Fruit fly (Drosophila melanogaster) whole organism, embryonic: ENCODE data around the gene CG8960.

Experiments
- Blimp-1 ChIP-seq: fragments of 200-800 bp; sonication (Bioruptor generic); optimal IDR thresholded peaks from 3 replicates; lab custom pipeline; 2018; ENCODE audit warnings: missing biosample characterization, missing genetic modification characterization, mild to moderate bottlenecking, moderate library complexity, missing genetic modification reagents
- CG10565 ChIP-seq: fragments of 200-800 bp; sonication (Bioruptor generic); optimal IDR thresholded peaks from 3 replicates; lab custom pipeline; 2016; ENCODE audit warnings: missing biosample characterization, mild to moderate bottlenecking, missing genetic modification characterization
- CG10654 ChIP-seq: fragments of 200-800 bp; sonication (Bioruptor generic); optimal IDR thresholded peaks from 2 replicates; lab custom pipeline; 2016; ENCODE audit warnings: missing biosample characterization, missing genetic modification characterization
- CG11085 ChIP-seq: fragments of 200-800 bp; sonication (Bioruptor generic); IDR thresholded peaks from 2 replicates; pipeline ENCODE4 v1.3.6; 2022; ENCODE audit warnings: missing biosample characterization, missing genetic modification characterization
- CG12391 ChIP-seq: fragments of 200-800 bp; sonication (Bioruptor generic); optimal IDR thresholded peaks from 3 replicates; lab custom pipeline; 2018; ENCODE audit warnings: missing biosample characterization, mild to moderate bottlenecking, missing genetic modification characterization, moderate library complexity
- CG12744 ChIP-seq: fragments of 200-800 bp; sonication (Bioruptor generic); optimal IDR thresholded peaks from 2 replicates; lab custom pipeline; 2016; ENCODE audit warnings: missing biosample characterization, missing genetic modification characterization
- CG13624 ChIP-seq: fragments of 200-800 bp; sonication (Bioruptor generic); optimal IDR thresholded peaks from 2 replicates; lab custom pipeline; 2016; ENCODE audit warnings: missing biosample characterization, missing genetic modification characterization
- CG14860 ChIP-seq: fragments of 200-800 bp; sonication (Bioruptor generic); IDR thresholded peaks from 3 replicates; pipeline ENCODE4 v1.3.6; 2022; ENCODE audit warnings: missing biosample characterization, missing genetic modification characterization; ENCODE audit not compliant: partially characterized antibody
- CG15601 ChIP-seq: fragments of 200-800 bp; sonication (Bioruptor generic); optimal IDR thresholded peaks from 3 replicates; lab custom pipeline; 2019; ENCODE audit warnings: missing biosample characterization, mild to moderate bottlenecking, missing genetic modification characterization, moderate library complexity
- CG1603 ChIP-seq: fragments of 200-800 bp; sonication (Bioruptor generic); optimal IDR thresholded peaks from 2 replicates; lab custom pipeline; 2019; ENCODE audit warnings: missing biosample characterization, mild to moderate bottlenecking, missing genetic modification characterization, moderate library complexity
- CG1647 ChIP-seq: fragments of 200-800 bp; sonication (Bioruptor generic); optimal IDR thresholded peaks from 3 replicates; lab custom pipeline; 2016; ENCODE audit warnings: missing biosample characterization, missing genetic modification characterization
- CG17361 ChIP-seq: fragments of 200-800 bp; sonication (Bioruptor generic); IDR thresholded peaks from 3 replicates; pipeline ENCODE4 v1.3.6; 2022; ENCODE audit warnings: missing biosample characterization, missing genetic modification characterization
- CG1832 ChIP-seq: fragments of 200-800 bp; sonication (Bioruptor generic); optimal IDR thresholded peaks from 2 replicates; lab custom pipeline; 2017; ENCODE audit warnings: missing biosample characterization, mild to moderate bottlenecking, missing genetic modification characterization, inconsistent platforms
- CG18764 ChIP-seq: fragments of 200-800 bp; sonication (Bioruptor generic); optimal IDR thresholded peaks from 3 replicates; lab custom pipeline; 2016; ENCODE audit warnings: missing biosample characterization, missing genetic modification characterization
- CG2120 ChIP-seq: fragments of 200-800 bp; sonication (Bioruptor generic); optimal IDR thresholded peaks from 3 replicates; lab custom pipeline; 2016; ENCODE audit warnings: missing biosample characterization, missing genetic modification characterization
- CG31388 ChIP-seq: fragments of 200-800 bp; sonication (Bioruptor generic); optimal IDR thresholded peaks from 2 replicates; lab custom pipeline; 2016; ENCODE audit warnings: missing biosample characterization, missing genetic modification characterization
- CG4424 ChIP-seq: fragments of 200-800 bp; sonication (Bioruptor generic); optimal IDR thresholded peaks from 3 replicates; lab custom pipeline; 2016; ENCODE audit warnings: missing biosample characterization, missing genetic modification characterization
- CG6813 ChIP-seq: fragments of 200-800 bp; sonication (Bioruptor generic); optimal IDR thresholded peaks from 2 replicates; lab custom pipeline; 2017; ENCODE audit warnings: missing biosample characterization, missing genetic modification characterization, mild to moderate bottlenecking, moderate library complexity, missing genetic modification reagents
- CG9727 ChIP-seq: fragments of 200-800 bp; sonication (Bioruptor generic); optimal IDR thresholded peaks from 3 replicates; lab custom pipeline; 2017; ENCODE audit warnings: missing biosample characterization, mild to moderate bottlenecking, missing genetic modification characterization
- CG9932 ChIP-seq: fragments of 200-800 bp; sonication (Bioruptor generic); IDR thresholded peaks from 2 replicates; pipeline ENCODE4 v1.3.6; 2022; ENCODE audit warnings: missing biosample characterization, missing genetic modification characterization
- CTCF ChIP-seq: fragments of 200-800 bp; sonication (Bioruptor generic); optimal IDR thresholded peaks from 2 replicates; lab custom pipeline; 2017; ENCODE audit warnings: missing biosample characterization, mild to moderate bottlenecking, missing genetic modification characterization, moderate library complexity
- Fer3 ChIP-seq: fragments of 200-800 bp; sonication (Bioruptor generic); optimal IDR thresholded peaks from 2 replicates; lab custom pipeline; 2018; ENCODE audit warnings: missing biosample characterization, mild to moderate bottlenecking, missing genetic modification characterization, moderate library complexity
- Gsc ChIP-seq: fragments of 200-800 bp; sonication (Bioruptor generic); IDR thresholded peaks from 2 replicates; pipeline ENCODE4 v1.3.6; 2022; ENCODE audit warnings: missing biosample characterization, missing genetic modification characterization
- Hey ChIP-seq: fragments of 200-800 bp; sonication (Bioruptor generic); optimal IDR thresholded peaks from 3 replicates; lab custom pipeline; 2018; ENCODE audit warnings: missing biosample characterization, mild to moderate bottlenecking, missing genetic modification characterization
- Hr39 ChIP-seq: fragments of >200 bp; optimal IDR thresholded peaks from 2 replicates; lab custom pipeline; 2017
- MESR4 ChIP-seq: fragments of 200-800 bp; sonication (Bioruptor generic); optimal IDR thresholded peaks from 2 replicates; lab custom pipeline; 2018; ENCODE audit warnings: missing biosample characterization, mild to moderate bottlenecking, missing genetic modification characterization, moderate library complexity
- Max ChIP-seq: fragments of 200-800 bp; sonication (Bioruptor generic); optimal IDR thresholded peaks from 2 replicates; lab custom pipeline; 2016; ENCODE audit warnings: missing biosample characterization, mild to moderate bottlenecking, missing genetic modification characterization
- Mrtf ChIP-seq: fragments of 200-800 bp; sonication (Bioruptor generic); IDR thresholded peaks from 3 replicates; pipeline ENCODE4 v1.3.6; 2022; ENCODE audit warnings: missing biosample characterization, missing genetic modification characterization
- PHDP ChIP-seq: fragments of 200-800 bp; sonication (Bioruptor generic); optimal IDR thresholded peaks from 3 replicates; lab custom pipeline; 2018; ENCODE audit warnings: missing biosample characterization, mild to moderate bottlenecking, missing genetic modification characterization, moderate library complexity
- Rfx ChIP-seq: fragments of 200-800 bp; sonication (Bioruptor generic); IDR thresholded peaks from 2 replicates; pipeline ENCODE4 v1.3.6; 2022; ENCODE audit warnings: missing biosample characterization, missing genetic modification characterization
- Sox102F ChIP-seq: fragments of 200-800 bp; sonication (Bioruptor generic); optimal IDR thresholded peaks from 2 replicates; lab custom pipeline; 2018; ENCODE audit warnings: missing biosample characterization, mild to moderate bottlenecking, missing genetic modification characterization, moderate library complexity
- Spps ChIP-seq: fragments of 200-800 bp; sonication (Bioruptor generic); optimal IDR thresholded peaks from 2 replicates; lab custom pipeline; 2018; ENCODE audit warnings: missing biosample characterization, mild to moderate bottlenecking, missing genetic modification characterization
- Vsx1 ChIP-seq: fragments of 200-800 bp; sonication (Bioruptor generic); optimal IDR thresholded peaks from 2 replicates; lab custom pipeline; 2017; ENCODE audit warnings: missing biosample characterization, mild to moderate bottlenecking, missing genetic modification characterization, missing genetic modification reagents
- Xbp1 ChIP-seq: fragments of 200-800 bp; sonication (Bioruptor generic); optimal IDR thresholded peaks from 3 replicates; lab custom pipeline; 2016; ENCODE audit warnings: missing biosample characterization, mild to moderate bottlenecking, missing genetic modification characterization
- ase ChIP-seq: fragments of 200-800 bp; sonication (Bioruptor generic); IDR thresholded peaks from 3 replicates; pipeline ENCODE4 v1.3.6; 2022; ENCODE audit warnings: missing biosample characterization, missing genetic modification characterization
- cad ChIP-seq: fragments of >200 bp; optimal IDR thresholded peaks from 2 replicates; lab custom pipeline; 2017; ENCODE audit warnings: missing biosample characterization, missing genetic modification characterization
- en ChIP-seq: fragments of 200-800 bp; sonication (Bioruptor generic); optimal IDR thresholded peaks from 2 replicates; lab custom pipeline; 2016; ENCODE audit warnings: missing biosample characterization, missing genetic modification characterization
- gro ChIP-seq: fragments of 200-800 bp; sonication (Bioruptor generic); optimal IDR thresholded peaks from 2 replicates; lab custom pipeline; 2016; ENCODE audit warnings: missing biosample characterization, missing genetic modification characterization
- hkb ChIP-seq, 2 experiments: fragments of 200-800 bp in 1 of 2; fragments of >200 bp in 1 of 2; sonication (Bioruptor generic) in 1 of 2; IDR thresholded peaks in 1 of 2; optimal IDR thresholded peaks in 1 of 2; 2 replicates each; pipeline versions ENCODE4 v1.3.6 to Lab custom; 2017 to 2022; ENCODE audit warnings: missing biosample characterization in 1 of 2, missing genetic modification characterization in 1 of 2
- kni ChIP-seq: fragments of 200-800 bp; sonication (Bioruptor generic); optimal IDR thresholded peaks from 3 replicates; lab custom pipeline; 2017; ENCODE audit warnings: mild to moderate bottlenecking, missing biosample characterization, missing genetic modification reagents, missing genetic modification characterization
- lilli ChIP-seq: fragments of 200-800 bp; sonication (Bioruptor generic); optimal IDR thresholded peaks from 3 replicates; lab custom pipeline; 2016; ENCODE audit warnings: missing biosample characterization, missing genetic modification characterization
- pb ChIP-seq: fragments of 200-800 bp; sonication (Bioruptor generic); optimal IDR thresholded peaks from 3 replicates; lab custom pipeline; 2016; ENCODE audit warnings: missing biosample characterization, missing genetic modification characterization
- pum ChIP-seq: fragments of 200-800 bp; sonication (Bioruptor generic); optimal IDR thresholded peaks from 2 replicates; lab custom pipeline; 2016; ENCODE audit warnings: missing biosample characterization, missing genetic modification characterization
- repo ChIP-seq: fragments of 200-800 bp; sonication (Bioruptor generic); optimal IDR thresholded peaks from 2 replicates; lab custom pipeline; 2016; ENCODE audit warnings: missing biosample characterization, missing genetic modification characterization
- sim ChIP-seq: fragments of 200-800 bp; sonication (Bioruptor generic); IDR thresholded peaks from 2 replicates; pipeline ENCODE4 v1.3.6; 2022; ENCODE audit warnings: missing biosample characterization, missing genetic modification characterization
- sqz ChIP-seq: fragments of 200-800 bp; sonication (Bioruptor generic); optimal IDR thresholded peaks from 3 replicates; lab custom pipeline; 2018; ENCODE audit warnings: missing biosample characterization, mild to moderate bottlenecking, missing genetic modification characterization
- tna ChIP-seq: fragments of 200-800 bp; sonication (Bioruptor generic); IDR thresholded peaks from 2 replicates; pipeline ENCODE4 v1.3.6; 2022; ENCODE audit warnings: missing biosample characterization, missing genetic modification characterization; ENCODE audit not compliant: partially characterized antibody
- trem ChIP-seq: fragments of 200-800 bp; optimal IDR thresholded peaks from 3 replicates; lab custom pipeline; 2019; ENCODE audit warnings: missing biosample characterization, mild to moderate bottlenecking, missing genetic modification characterization, moderate library complexity
- twi ChIP-seq: fragments of 200-800 bp; optimal IDR thresholded peaks from 2 replicates; lab custom pipeline; 2019; ENCODE audit warnings: missing biosample characterization, mild to moderate bottlenecking, missing genetic modification characterization, moderate library complexity
- unc-4 ChIP-seq: fragments of 200-800 bp; sonication (Bioruptor generic); IDR thresholded peaks from 2 replicates; pipeline ENCODE4 v1.3.6; 2022; ENCODE audit warnings: missing biosample characterization, missing genetic modification characterization; ENCODE audit not compliant: partially characterized antibody

Gene CG8960

DNA sequence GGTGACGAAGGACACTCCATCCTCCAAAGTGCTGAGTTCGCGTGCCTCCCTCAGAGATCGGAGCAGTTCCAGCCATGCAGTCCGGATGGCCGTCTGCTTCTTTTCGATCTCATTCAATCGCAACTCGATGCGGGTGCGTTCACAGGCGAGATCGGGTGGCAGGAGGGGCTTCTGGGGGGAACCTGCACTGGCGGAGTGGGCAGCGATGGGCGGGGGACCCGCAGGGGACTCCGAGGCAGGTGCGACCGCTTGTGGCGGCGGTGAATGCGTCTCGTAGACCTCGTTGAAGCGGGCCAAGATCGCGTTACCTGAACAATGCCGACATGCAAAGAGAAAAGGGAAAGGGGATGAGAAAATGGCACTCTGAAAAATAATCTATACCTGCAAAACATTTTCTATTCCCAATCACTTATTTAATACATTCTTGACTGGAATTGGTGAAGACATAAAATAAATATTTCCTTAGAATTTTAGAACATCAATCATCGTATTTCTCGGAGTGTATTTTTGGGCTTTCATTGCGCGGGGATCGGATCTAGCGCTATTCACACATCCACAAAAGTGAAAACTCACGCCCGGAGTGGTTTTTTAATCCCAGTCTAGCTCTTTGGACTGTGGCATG lies 38.0 kb upstream of the CG8960 start (continued):
- TF ChIP-seq lilli (GFP tag; lab: Kevin White, UChicago) (no peak), CG9932 (GFP tag; lab: Robert Waterston, UW) (no peak), CG12391 (tag; lab: Kevin White, UChicago) (peak; percentile 62), CG12744 (GFP tag; lab: Kevin White, UChicago) (no peak), CG6813 (GFP tag; lab: Kevin White, UChicago) (no peak), CG13624 (GFP tag; lab: Kevin White, UChicago) (no peak), PHDP (tag; lab: Kevin White, UChicago) (peak; percentile 42), Mrtf (GFP tag; lab: Robert Waterston, UW) (no peak), kni (GFP tag; lab: Kevin White, UChicago) (peak; percentile 75), Blimp-1 (GFP tag; lab: Kevin White, UChicago) (peak; percentile 96), hkb (optimal IDR thresholded peaks at IDR 0.05; lab: Kevin White, UChicago) (no peak), hkb (GFP tag; IDR thresholded peaks at IDR 0.05; lab: Robert Waterston, UW) (peak; percentile 40; the same call in 1 of the 2 replicates), pb (no peak), Hr39 (lab: Kevin White, UChicago) (no peak), Sox102F (peak; percentile 72), CG31388 (GFP tag; lab: Kevin White, UChicago) (no peak), CG14860 (GFP tag; lab: Robert Waterston, UW) (no peak), unc-4 (GFP tag; lab: Robert Waterston, UW) (no peak), gro (no peak), Rfx (peak; percentile 3; the same call in 1 of the 2 replicates), CG15601 (peak; percentile 69), cad (GFP tag; lab: Kevin White, UChicago) (no peak), trem (tag; lab: Kevin White, UChicago) (peak; percentile 56), twi (tag; lab: Kevin White, UChicago) (peak; percentile 38), CG2120 (no peak), CG11085 (GFP tag; lab: Robert Waterston, UW) (no peak), repo (GFP tag; lab: Kevin White, UChicago) (no peak), CG1647 (GFP tag; lab: Kevin White, UChicago) (no peak), CG18764 (GFP tag; lab: Kevin White, UChicago) (peak; percentile 3), Xbp1 (GFP tag; lab: Kevin White, UChicago) (peak; percentile 47), CG10565 (GFP tag; lab: Kevin White, UChicago) (no peak), CG9727 (GFP tag; lab: Kevin White, UChicago) (peak; percentile 34), CG10654 (GFP tag; lab: Kevin White, UChicago) (peak; percentile 7), MESR4 (GFP tag; lab: Kevin White, UChicago) (no peak), Spps (peak; percentile 74), Hey (no peak), sim (peak; percentile 59; the same call in 1 of the 2 replicates), sqz (GFP tag; lab: Kevin White, UChicago) (peak; percentile 49), Max (GFP tag; lab: Kevin White, UChicago) (no peak), en (GFP tag; lab: Kevin White, UChicago) (no peak), Fer3 (tag; lab: Kevin White, UChicago) (peak; percentile 6), pum (no peak), Gsc (GFP tag; lab: Robert Waterston, UW) (0 out of 2 replicates have a peak, but pooled peaks have one; percentile 11), CG1603 (peak; percentile 74), CG4424 (GFP tag; lab: Kevin White, UChicago) (peak; percentile 57), ase (peak; percentile 32; the same call in 1 of the 3 replicates), tna (GFP tag; lab: Robert Waterston, UW) (no peak), Vsx1 (GFP tag; lab: Kevin White, UChicago) (no peak), CG1832 (GFP tag; lab: Kevin White, UChicago) (no peak), CG17361 (peak; percentile 64), CTCF (GFP tag; lab: Kevin White, UChicago) (no peak)
